Worm (Caenorhabditis elegans) whole organism, young adult: ENCODE data around the gene D2096.5.
"Not testable (repeated sequence)": the region's sequence is repeated elsewhere in the genome, so short reads cannot be mapped to it uniquely, and the experiment has no call there.

ENCODE experiments used
- B0019.2 ChIP-seq: fragments of 200-800 bp; sonication (Bioruptor generic); conservative IDR thresholded peaks from 2 replicates; pipeline ENCODE4 v1.3.6; 2022; ENCODE audit warnings: missing genetic modification reagents, missing genetic modification characterization, missing compliant biosample characterization
- B0035.1 ChIP-seq: sonication (generic microtip); optimal IDR thresholded peaks from 2 replicates; lab custom pipeline; 2016; ENCODE audit warnings: missing genetic modification characterization, mild to moderate bottlenecking, missing compliant biosample characterization, missing genotype, missing genetic modification reagents
- B0261.1 ChIP-seq: sonication (generic microtip); optimal IDR thresholded peaks from 2 replicates; lab custom pipeline; 2016; ENCODE audit warnings: mild to moderate bottlenecking, missing genetic modification characterization, moderate library complexity, missing compliant biosample characterization
- C06A6.2 ChIP-seq: fragments of 200-800 bp; sonication (Bioruptor generic); conservative IDR thresholded peaks from 2 replicates; pipeline ENCODE4 v1.3.6; 2022; ENCODE audit warnings: missing genetic modification characterization, missing compliant biosample characterization
- F22D6.2 ChIP-seq: sonication (generic microtip); optimal IDR thresholded peaks from 2 replicates; lab custom pipeline; 2016; ENCODE audit warnings: mild to moderate bottlenecking, missing genetic modification characterization, missing compliant biosample characterization
- F23B12.7 ChIP-seq: sonication (generic microtip); optimal IDR thresholded peaks from 2 replicates; lab custom pipeline; 2017; ENCODE audit warnings: missing genetic modification characterization, mild to moderate bottlenecking, missing compliant biosample characterization, antibody characterized with exemption, moderate library complexity; ENCODE audit not compliant: insufficient read depth
- F57A8.1 ChIP-seq: fragments of 200-800 bp; sonication (Bioruptor generic); optimal IDR thresholded peaks from 2 replicates; lab custom pipeline; 2018; ENCODE audit warnings: mild to moderate bottlenecking, missing genetic modification characterization, moderate library complexity, missing compliant biosample characterization
- Y53G8AR.9 ChIP-seq: fragments of 200-800 bp; sonication (Bioruptor generic); conservative IDR thresholded peaks from 2 replicates; pipeline ENCODE4 v1.3.6; 2022; ENCODE audit warnings: missing genetic modification reagents, missing genetic modification characterization, missing compliant biosample characterization
- ama-1 ChIP-seq, 3 experiments: fragments of 150-350 bp in 1 of 3; sonication (generic microtip) in 2 of 3; optimal IDR thresholded peaks; 2 replicates each; lab custom pipeline; 2014 to 2018; ENCODE audit warnings: missing biosample characterization in 2 of 3, missing genetic modification characterization in 2 of 3, missing genetic modification reagents in 2 of 3
- aptf-3 ChIP-seq: fragments of 200-800 bp; sonication (Bioruptor generic); IDR thresholded peaks from 2 replicates; pipeline ENCODE4 v1.3.6; 2022; ENCODE audit warnings: missing genetic modification characterization, missing compliant biosample characterization
- attf-6 ChIP-seq: fragments of 200-800 bp; sonication (Bioruptor generic); IDR thresholded peaks from 2 replicates; pipeline ENCODE4 v1.3.6; 2022; ENCODE audit warnings: missing genetic modification reagents, missing genetic modification characterization, missing compliant biosample characterization
- dpl-1 ChIP-seq: fragments of 150-350 bp; optimal IDR thresholded peaks from 2 replicates; lab custom pipeline; 2014; ENCODE audit warnings: missing biosample characterization, missing genetic modification reagents, missing genetic modification characterization
- let-607 ChIP-seq, 2 experiments: fragments of 200-800 bp in 1 of 2; sonication (Bioruptor generic) in 1 of 2; sonication (generic microtip) in 1 of 2; optimal IDR thresholded peaks; 2 replicates each; lab custom pipeline; 2016 to 2018; ENCODE audit warnings: mild to moderate bottlenecking in 2 of 2, missing compliant biosample characterization in 2 of 2, missing genetic modification characterization in 2 of 2, moderate library complexity in 2 of 2, missing genotype in 1 of 2
- nhr-80 ChIP-seq: sonication (generic microtip); optimal IDR thresholded peaks from 2 replicates; lab custom pipeline; 2016; ENCODE audit warnings: missing genetic modification characterization, missing compliant biosample characterization
- pha-4 ChIP-seq: fragments of 150-350 bp; sonication (generic microtip); optimal IDR thresholded peaks from 2 replicates; lab custom pipeline; 2014; ENCODE audit warnings: missing biosample characterization, missing genetic modification reagents, missing genetic modification characterization
- rec-8 ChIP-seq, 2 experiments: sonication (generic microtip); optimal IDR thresholded peaks; 2 replicates each; lab custom pipeline; 2016; ENCODE audit warnings: mild to moderate bottlenecking in 2 of 2, missing genetic modification characterization in 2 of 2, missing genetic modification reagents in 2 of 2, missing genotype in 2 of 2, missing biosample characterization in 1 of 2, missing compliant biosample characterization in 1 of 2, moderate library complexity in 1 of 2
- sea-2 ChIP-seq: fragments of 200-800 bp; sonication (Bioruptor generic); IDR thresholded peaks from 2 replicates; pipeline ENCODE4 v1.3.6; 2022; ENCODE audit warnings: missing genetic modification characterization, missing compliant biosample characterization
- snpc-4 ChIP-seq, 5 experiments: fragments of 150-350 bp in 1 of 5; sonication (generic microtip) in 4 of 5; optimal IDR thresholded peaks; 2 replicates each; lab custom pipeline; 2014 to 2018; ENCODE audit warnings: missing genetic modification characterization in 5 of 5, missing biosample characterization in 3 of 5, antibody characterized with exemption in 2 of 5, mild to moderate bottlenecking in 2 of 5, missing compliant biosample characterization in 2 of 5, missing genotype in 2 of 5, moderate library complexity in 2 of 5, missing genetic modification reagents in 1 of 5
- tbp1 ChIP-seq: fragments of 200-800 bp; sonication (Bioruptor generic); optimal IDR thresholded peaks from 2 replicates; lab custom pipeline; 2018; ENCODE audit warnings: mild to moderate bottlenecking, missing genetic modification characterization, missing compliant biosample characterization
- unc-62 ChIP-seq: fragments of 150-350 bp; optimal IDR thresholded peaks from 2 replicates; lab custom pipeline; 2014; ENCODE audit warnings: missing biosample characterization, missing genetic modification reagents, missing genetic modification characterization
- xnd-1 ChIP-seq: sonication (generic microtip); optimal IDR thresholded peaks from 2 replicates; lab custom pipeline; 2016; ENCODE audit warnings: missing genotype, missing genetic modification reagents, missing genetic modification characterization, missing compliant biosample characterization
- ztf-18 ChIP-seq: sonication (generic microtip); optimal IDR thresholded peaks from 2 replicates; lab custom pipeline; 2016; ENCODE audit warnings: missing genotype, mild to moderate bottlenecking, missing genetic modification characterization, missing compliant biosample characterization
- ztf-25 ChIP-seq: fragments of 200-800 bp; sonication (Bioruptor generic); IDR thresholded peaks from 2 replicates; pipeline ENCODE4 v1.3.6; 2022; ENCODE audit warnings: missing genetic modification reagents, missing genetic modification characterization, missing compliant biosample characterization
- ztf-28 ChIP-seq: fragments of 200-800 bp; sonication (Bioruptor generic); IDR thresholded peaks from 2 replicates; pipeline ENCODE4 v1.3.6; 2022; ENCODE audit warnings: missing genetic modification reagents, missing genetic modification characterization, missing compliant biosample characterization
- ztf-3 ChIP-seq: fragments of 200-800 bp; sonication (Bioruptor generic); optimal IDR thresholded peaks from 2 replicates; lab custom pipeline; 2018; ENCODE audit warnings: mild to moderate bottlenecking, missing genetic modification characterization, missing compliant biosample characterization

Gene D2096.5

ce11 chrIV:8394105-8394504 lies 34.5 kb upstream of the D2096.5 start, which contains the start of gene D2096.11 (continued):
- TF ChIP-seq C06A6.2 (GFP tag; lab: Robert Waterston, UW) (no peak), let-607 (tag; optimal IDR thresholded peaks at IDR 0.05; lab: Kevin White, UChicago) (no peak), B0261.1 (no peak)

- TF ChIP-seq pha-4 (tag; lab: Kevin White, UChicago); ztf-25 (GFP tag; lab: Robert Waterston, UW); F57A8.1: not testable (repeated sequence)
- TF ChIP-seq, all 124 proteins: peak for 0; not testable (repeated sequence) for 124
Observed at ce11 chrIV:8389139-8389538, 29.6 kb upstream of the D2096.5 start, which contains the start of gene D2096.10. Gene D2096.10 (minus strand): TSS chrIV:8389239.

ce11 chrIV:8385662-8386061 lies 26.1 kb upstream of the D2096.5 start:
- TF ChIP-seq C06A6.2 (GFP tag; lab: Robert Waterston, UW) (no peak), ztf-3 (GFP tag; lab: Kevin White, UChicago) (no peak), ztf-25 (GFP tag; lab: Robert Waterston, UW) (no peak), attf-6 (GFP tag; lab: Robert Waterston, UW) (no peak)

ce11 chrIV:8384737-8385136 lies 25.2 kb upstream of the D2096.5 start:
- TF ChIP-seq B0019.2 (GFP tag; lab: Robert Waterston, UW) = no peak
- TF ChIP-seq ama-1 (optimal IDR thresholded peaks at IDR 0.05; lab: Kevin White, UChicago) = no peak
- no peak for TF ChIP-seq ama-1 (GFP tag; optimal IDR thresholded peaks at IDR 0.05; lab: Kevin White, UChicago)
- TF ChIP-seq rec-8 (tag; optimal IDR thresholded peaks at IDR 0.05; lab: Kevin White, UChicago) = no peak
- no peak for TF ChIP-seq sea-2 (GFP tag; lab: Robert Waterston, UW)
- TF ChIP-seq ztf-25 (GFP tag; lab: Robert Waterston, UW) = no peak
- no peak for TF ChIP-seq C06A6.2 (GFP tag; lab: Robert Waterston, UW)
- no peak for TF ChIP-seq snpc-4 (GFP tag; optimal IDR thresholded peaks at IDR 0.05; lab: Kevin White, UChicago)
- no peak for TF ChIP-seq snpc-4 (tag; optimal IDR thresholded peaks at IDR 0.05; lab: Kevin White, UChicago)
- no peak for TF ChIP-seq F22D6.2 (tag; lab: Kevin White, UChicago)
- TF ChIP-seq xnd-1 (tag; lab: Kevin White, UChicago) = no peak

ce11 chrIV:8382695-8383094 lies 23.1 kb upstream of the D2096.5 start, which contains the start of gene D2096.9:
Gene D2096.9 (minus strand): TSS chrIV:8382795.
- TF ChIP-seq snpc-4 (GFP tag; optimal IDR thresholded peaks at IDR 0.05; lab: Kevin White, UChicago) (no peak), snpc-4 (tag; optimal IDR thresholded peaks at IDR 0.05; lab: Kevin White, UChicago) (no peak), F23B12.7 (no peak)

ce11 chrIV:8380266-8380850 lies 20.8 kb upstream of the D2096.5 start:
- TF ChIP-seq nhr-80 (tag; lab: Kevin White, UChicago) = peak; percentile 93
- peak; percentile 24 for TF ChIP-seq tbp1 (GFP tag; lab: Kevin White, UChicago)
- TF ChIP-seq ztf-18 (tag; lab: Kevin White, UChicago) = no peak
- peak; percentile 54 for TF ChIP-seq unc-62 (GFP tag; lab: Kevin White, UChicago)
- no peak for TF ChIP-seq dpl-1 (GFP tag; lab: Kevin White, UChicago)
- TF ChIP-seq B0035.1 (tag; lab: Kevin White, UChicago) = no peak
- TF ChIP-seq Y53G8AR.9 = no peak
- no peak for TF ChIP-seq aptf-3 (GFP tag; lab: Robert Waterston, UW)
- TF ChIP-seq ztf-28 = no peak
- TF ChIP-seq rec-8 (tag; optimal IDR thresholded peaks at IDR 0.05; lab: Kevin White, UChicago) = no peak
- peak in 1 of 2 experiments; percentile 40 for TF ChIP-seq let-607 (tag; optimal IDR thresholded peaks at IDR 0.05; lab: Kevin White, UChicago)
